Worm (Caenorhabditis elegans) whole organism, young adult: ENCODE measurements around the gene ugt-63.

Experiments
- D2030.7 ChIP-seq: fragments of 200-800 bp; sonication (Bioruptor generic); IDR thresholded peaks from 2 replicates; pipeline ENCODE4 v1.3.6; 2022; ENCODE audit warnings: missing genetic modification reagents, missing genetic modification characterization, missing compliant biosample characterization
- F37B4.10 ChIP-seq: fragments of 200-800 bp; sonication (Bioruptor generic); IDR thresholded peaks from 2 replicates; pipeline ENCODE4 v1.3.6; 2022; ENCODE audit warnings: missing genetic modification characterization, missing compliant biosample characterization
- F55B11.4 ChIP-seq: sonication (generic microtip); optimal IDR thresholded peaks from 2 replicates; lab custom pipeline; 2016; ENCODE audit warnings: missing compliant biosample characterization, missing genetic modification characterization, borderline replicate concordance; ENCODE audit not compliant: insufficient read depth
- T26A5.8 ChIP-seq: sonication (generic microtip); optimal IDR thresholded peaks from 2 replicates; lab custom pipeline; 2016; ENCODE audit warnings: missing genetic modification characterization, missing compliant biosample characterization
- Y79H2A.3 ChIP-seq: fragments of 200-800 bp; sonication (Bioruptor generic); conservative IDR thresholded peaks from 2 replicates; pipeline ENCODE4 v1.3.6; 2022; ENCODE audit warnings: missing genetic modification reagents, missing genetic modification characterization, missing compliant biosample characterization
- ama-1 ChIP-seq, 3 experiments: fragments of 150-350 bp in 1 of 3; sonication (generic microtip) in 2 of 3; optimal IDR thresholded peaks; 2 replicates each; lab custom pipeline; 2014 to 2018; ENCODE audit warnings: missing biosample characterization in 2 of 3, missing genetic modification characterization in 2 of 3, missing genetic modification reagents in 2 of 3
- attf-5 ChIP-seq: fragments of 200-800 bp; sonication (Bioruptor generic); optimal IDR thresholded peaks from 2 replicates; lab custom pipeline; 2018; ENCODE audit warnings: mild to moderate bottlenecking, missing genetic modification characterization, missing compliant biosample characterization
- egrh-3 ChIP-seq: fragments of 200-800 bp; sonication (Bioruptor generic); IDR thresholded peaks from 2 replicates; pipeline ENCODE4 v1.3.6; 2022; ENCODE audit warnings: missing genetic modification reagents, missing genetic modification characterization, missing compliant biosample characterization
- gei-17 ChIP-seq: fragments of 200-800 bp; sonication (Bioruptor generic); optimal IDR thresholded peaks from 2 replicates; lab custom pipeline; 2018; ENCODE audit warnings: mild to moderate bottlenecking, missing genetic modification characterization, missing compliant biosample characterization
- lag-1 ChIP-seq: fragments of 200-800 bp; sonication (Bioruptor generic); IDR thresholded peaks from 2 replicates; pipeline ENCODE4 v1.3.6; 2022; ENCODE audit warnings: missing genetic modification reagents, missing genetic modification characterization, missing compliant biosample characterization

- no peak for TF ChIP-seq attf-5
- TF ChIP-seq Y79H2A.3: no peak
- TF ChIP-seq F55B11.4 (tag; lab: Kevin White, UChicago): no peak
- no peak for TF ChIP-seq ama-1 (optimal IDR thresholded peaks at IDR 0.05; lab: Kevin White, UChicago)
- no peak for TF ChIP-seq ama-1 (GFP tag; optimal IDR thresholded peaks at IDR 0.05; lab: Kevin White, UChicago)
- no peak for TF ChIP-seq F37B4.10 (GFP tag; lab: Robert Waterston, UW)
- no peak for TF ChIP-seq gei-17 (GFP tag; lab: Kevin White, UChicago)
- TF ChIP-seq D2030.7 (GFP tag; lab: Robert Waterston, UW): no peak
- TF ChIP-seq lag-1: no peak
- no peak for TF ChIP-seq egrh-3 (GFP tag; lab: Robert Waterston, UW)
- TF ChIP-seq T26A5.8: no peak
These were observed 21.0 kb downstream of the ugt-63 start, which contains the start of gene glb-32 for ce11 chrV:5089497-5090134.
